Worm (Caenorhabditis elegans): Measurements from ENCODE around the gene ten-1.

The ten-1 gene

ce11 chrIII:6859482-6859881 lies 38.7 kb downstream of the ten-1 start, which contains the start of gene clec-158:
Gene clec-158 (minus strand): TSS chrIII:6859582.
- no peak for TF ChIP-seq ceh-16 (tag; optimal IDR thresholded peaks at IDR 0.05)
- TF ChIP-seq unc-39 (tag; optimal IDR thresholded peaks at IDR 0.05): no peak
- no peak for TF ChIP-seq nhr-21 (tag; optimal IDR thresholded peaks at IDR 0.05)
- no peak for TF ChIP-seq sem-4 (tag; optimal IDR thresholded peaks at IDR 0.05)
- no peak for TF ChIP-seq alr-1 (tag; optimal IDR thresholded peaks at IDR 0.05)
- no peak for TF ChIP-seq ztf-11 (tag; optimal IDR thresholded peaks at IDR 0.05)
- TF ChIP-seq ztf-4 (tag; optimal IDR thresholded peaks at IDR 0.05): no peak
- no peak for TF ChIP-seq fos-1 (tag; optimal IDR thresholded peaks at IDR 0.05)
- no peak for TF ChIP-seq elt-1 (tag; optimal IDR thresholded peaks at IDR 0.05)
- TF ChIP-seq snpc-4 (tag; optimal IDR thresholded peaks at IDR 0.05): no peak
- TF ChIP-seq lin-39 (tag; optimal IDR thresholded peaks at IDR 0.05): no peak
- TF ChIP-seq zag-1 (tag; optimal IDR thresholded peaks at IDR 0.05): no peak

ce11 chrIII:6863901-6864300 lies 43.2 kb downstream of the ten-1 start, which contains the start of gene sma-3:
Gene sma-3 (minus strand): TSS chrIII:6863968.
- TF ChIP-seq C34F6.9 (tag; optimal IDR thresholded peaks at IDR 0.05): peak; percentile 49
- no peak for TF ChIP-seq dmd-4 (tag; optimal IDR thresholded peaks at IDR 0.05)
- no peak for TF ChIP-seq nhr-10 (tag; optimal IDR thresholded peaks at IDR 0.05)
- TF ChIP-seq fos-1 (tag; optimal IDR thresholded peaks at IDR 0.05): peak; percentile 92
- TF ChIP-seq egl-27 (tag; optimal IDR thresholded peaks at IDR 0.05): no peak
- TF ChIP-seq unc-62 (GFP tag; optimal IDR thresholded peaks at IDR 0.05): no peak
- no peak for TF ChIP-seq nhr-25 (tag; optimal IDR thresholded peaks at IDR 0.05)
- TF ChIP-seq crh-2 (tag; optimal IDR thresholded peaks at IDR 0.05): peak; percentile 19
- TF ChIP-seq unc-39 (tag; optimal IDR thresholded peaks at IDR 0.05): no peak
- no peak for TF ChIP-seq peb-1 (tag; optimal IDR thresholded peaks at IDR 0.05)
- peak in 1 of 2 experiments; percentile 5 for TF ChIP-seq lsy-2 (tag; optimal IDR thresholded peaks at IDR 0.05)
- peak; percentile 86 for TF ChIP-seq blmp-1 (tag; optimal IDR thresholded peaks at IDR 0.05; ENCODE audit: insufficient read depth)
- TF ChIP-seq nhr-129 (tag; optimal IDR thresholded peaks at IDR 0.05): peak; percentile 1
- TF ChIP-seq ztf-1 (GFP tag; conservative IDR thresholded peaks at IDR 0.05): no peak
- no peak for TF ChIP-seq elt-1 (tag; optimal IDR thresholded peaks at IDR 0.05)
- TF ChIP-seq ceh-82 (tag; optimal IDR thresholded peaks at IDR 0.05): no peak
- no peak for TF ChIP-seq ztf-11 (tag; optimal IDR thresholded peaks at IDR 0.05)
- peak; percentile 12 for TF ChIP-seq sma-9 (GFP tag; optimal IDR thresholded peaks at IDR 0.05)
- TF ChIP-seq sma-9 (tag; optimal IDR thresholded peaks at IDR 0.05): no peak
- TF ChIP-seq sma-3 (GFP tag; optimal IDR thresholded peaks at IDR 0.05): no peak
- peak; percentile 12 for TF ChIP-seq gmeb-1 (tag; optimal IDR thresholded peaks at IDR 0.05)
- TF ChIP-seq ceh-16 (tag; optimal IDR thresholded peaks at IDR 0.05): no peak
- TF ChIP-seq sem-4 (tag; optimal IDR thresholded peaks at IDR 0.05): no peak

- no peak for TF ChIP-seq sem-4 (tag; optimal IDR thresholded peaks at IDR 0.05)
- TF ChIP-seq ama-1 (optimal IDR thresholded peaks at IDR 0.05): no peak
- peak; percentile 64 for TF ChIP-seq unc-55 (GFP tag; optimal IDR thresholded peaks at IDR 0.05)
- peak; percentile 8 for TF ChIP-seq crh-2 (tag; optimal IDR thresholded peaks at IDR 0.05)
- peak; percentile 17 for TF ChIP-seq lin-13 (GFP tag; optimal IDR thresholded peaks at IDR 0.05)
- TF ChIP-seq nhr-129 (tag; optimal IDR thresholded peaks at IDR 0.05): peak; percentile 70
- TF ChIP-seq ztf-4 (tag; optimal IDR thresholded peaks at IDR 0.05): no peak
- TF ChIP-seq gmeb-1 (tag; optimal IDR thresholded peaks at IDR 0.05): peak; percentile 83
- TF ChIP-seq mdl-1 (tag; optimal IDR thresholded peaks at IDR 0.05): no peak
- no peak for TF ChIP-seq mbf-1 (tag; optimal IDR thresholded peaks at IDR 0.05)
- no peak for TF ChIP-seq nhr-11 (tag; optimal IDR thresholded peaks at IDR 0.05)
- TF ChIP-seq peb-1 (tag; optimal IDR thresholded peaks at IDR 0.05): no peak
- TF ChIP-seq lsy-2 (tag; optimal IDR thresholded peaks at IDR 0.05): peak; percentile 1 to 59
- peak; percentile 66 for TF ChIP-seq C34F6.9 (tag; optimal IDR thresholded peaks at IDR 0.05)
Measured at ce11 chrIII:6869268-6869667, 48.5 kb downstream of the ten-1 start, which contains the start of the genes cra-1 and kbp-1. Gene cra-1 (minus strand): TSS chrIII:6869460. Gene kbp-1 (plus strand): TSS chrIII:6869633.

DNA sequence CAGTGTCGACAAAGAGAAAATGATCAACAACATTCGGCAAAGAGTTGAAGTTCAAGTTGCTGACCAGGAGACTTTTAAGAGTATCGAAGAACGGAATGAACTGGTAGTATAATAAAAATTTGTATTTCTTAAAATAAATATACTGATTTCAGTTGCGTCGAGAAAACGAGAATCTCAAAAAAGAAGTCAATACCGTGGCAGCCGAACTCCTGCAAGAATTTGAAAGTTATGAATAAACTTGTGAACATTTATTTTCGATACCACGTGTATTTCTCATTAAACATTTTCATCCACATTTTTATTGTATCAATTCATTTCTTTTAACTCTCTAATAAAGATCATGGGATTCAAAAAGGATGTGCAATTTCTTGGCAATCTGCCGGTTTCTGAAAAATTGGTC lies 49.3 kb downstream of the ten-1 start, which contains the start of gene K04C2.8:
Gene K04C2.8 (plus strand): TSS at position 301 of the 400 bp plus-strand sequence.
- TF ChIP-seq mbf-1 (tag; optimal IDR thresholded peaks at IDR 0.05) (no peak), ztf-1 (GFP tag; conservative IDR thresholded peaks at IDR 0.05) (no peak), Y55F3AM.14 (GFP tag; optimal IDR thresholded peaks at IDR 0.05) (no peak), egl-27 (tag; optimal IDR thresholded peaks at IDR 0.05) (no peak), nhr-25 (tag; optimal IDR thresholded peaks at IDR 0.05) (no peak), mab-5 (tag; optimal IDR thresholded peaks at IDR 0.05) (no peak), C34F6.9 (tag; optimal IDR thresholded peaks at IDR 0.05) (no peak), R02D3.7 (tag; optimal IDR thresholded peaks at IDR 0.05) (no peak), nhr-23 (tag; optimal IDR thresholded peaks at IDR 0.05) (no peak), ztf-4 (tag; optimal IDR thresholded peaks at IDR 0.05) (no peak), nhr-237 (tag; optimal IDR thresholded peaks at IDR 0.05) (no peak)

All from whole organism, L2 larva.